Worm (Caenorhabditis elegans) whole organism, early embryonic: ENCODE data around the gene C08E8.5.

Experiments used
- B0310.2 ChIP-seq: sonication (generic microtip); optimal IDR thresholded peaks from 2 replicates; lab custom pipeline; 2016; ENCODE audit warnings: mild to moderate bottlenecking, missing genetic modification characterization, missing compliant biosample characterization
- F13C5.2 ChIP-seq: sonication (generic microtip); optimal IDR thresholded peaks from 2 replicates; lab custom pipeline; 2017; ENCODE audit warnings: mild to moderate bottlenecking, missing genetic modification characterization, inconsistent platforms, missing compliant biosample characterization
- aly-1 ChIP-seq: sonication (generic microtip); optimal IDR thresholded peaks from 2 replicates; lab custom pipeline; 2016; ENCODE audit warnings: missing genetic modification characterization, missing compliant biosample characterization
- ama-1 ChIP-seq: fragments of 150-350 bp; optimal IDR thresholded peaks from 2 replicates; lab custom pipeline; 2014
- ceh-13 ChIP-seq: fragments of 200-800 bp; sonication (Bioruptor generic); optimal IDR thresholded peaks from 2 replicates; lab custom pipeline; 2018; ENCODE audit warnings: mild to moderate bottlenecking, missing genetic modification characterization, missing compliant biosample characterization
- ceh-36 ChIP-seq: sonication (generic microtip); optimal IDR thresholded peaks from 2 replicates; lab custom pipeline; 2016; ENCODE audit warnings: missing genetic modification characterization, inconsistent platforms, missing compliant biosample characterization
- ets-7 ChIP-seq: sonication (generic microtip); optimal IDR thresholded peaks from 2 replicates; lab custom pipeline; 2016; ENCODE audit warnings: missing genotype, missing genetic modification characterization, missing compliant biosample characterization
- flt-1 ChIP-seq: fragments of 200-800 bp; sonication (Bioruptor generic); IDR thresholded peaks from 2 replicates; pipeline ENCODE4 v1.3.6; 2022; ENCODE audit warnings: missing genetic modification characterization, missing compliant biosample characterization
- hmbx-1 ChIP-seq: sonication (generic microtip); optimal IDR thresholded peaks from 2 replicates; lab custom pipeline; 2016; ENCODE audit warnings: mild to moderate bottlenecking, missing genetic modification characterization, missing compliant biosample characterization
- hmg-4 ChIP-seq: fragments of 200-800 bp; sonication (Bioruptor generic); optimal IDR thresholded peaks from 2 replicates; lab custom pipeline; 2018; ENCODE audit warnings: mild to moderate bottlenecking, missing genetic modification characterization, missing compliant biosample characterization
- hnd-1 ChIP-seq: sonication (generic microtip); optimal IDR thresholded peaks from 2 replicates; lab custom pipeline; 2016; ENCODE audit warnings: missing genetic modification characterization, missing compliant biosample characterization
- pes-1 ChIP-seq: fragments of 200-800 bp; sonication (Bioruptor generic); IDR thresholded peaks from 2 replicates; pipeline ENCODE4 v1.3.6; 2022; ENCODE audit warnings: missing genetic modification reagents, missing genetic modification characterization, missing compliant biosample characterization
- scrt-1 ChIP-seq: fragments of 200-800 bp; sonication (Bioruptor generic); IDR thresholded peaks from 2 replicates; pipeline ENCODE4 v1.3.6; 2022; ENCODE audit warnings: missing genetic modification characterization, missing compliant biosample characterization
- sea-1 ChIP-seq: fragments of 200-800 bp; sonication (Bioruptor generic); conservative IDR thresholded peaks from 2 replicates; pipeline ENCODE4 v1.3.6; 2022; ENCODE audit warnings: missing genetic modification characterization, missing compliant biosample characterization
- tbx-11 ChIP-seq: fragments of 200-800 bp; sonication (Bioruptor generic); IDR thresholded peaks from 2 replicates; pipeline ENCODE4 v1.3.6; 2022; ENCODE audit warnings: missing genetic modification characterization, missing compliant biosample characterization
- tbx-37 ChIP-seq: fragments of 200-800 bp; sonication (Bioruptor generic); conservative IDR thresholded peaks from 2 replicates; pipeline ENCODE4 v1.3.6; 2022; ENCODE audit warnings: missing genetic modification reagents, missing genetic modification characterization, missing compliant biosample characterization
- tra-4 ChIP-seq: sonication (generic microtip); optimal IDR thresholded peaks from 2 replicates; lab custom pipeline; 2017; ENCODE audit warnings: missing genetic modification characterization, missing compliant biosample characterization

The C08E8.5 gene

ce11 chrV:18355742-18356141 is 4.0 kb downstream of the C08E8.5 start, which contains the start of gene C08E8.2:
C08E8.2 (minus strand) TSS chrV:18355842.
- TF ChIP-seq tra-4 (no peak), F13C5.2 (no peak), scrt-1 (GFP tag; lab: Robert Waterston, UW) (no peak), ets-7 (tag; lab: Kevin White, UChicago) (no peak), flt-1 (GFP tag; lab: Robert Waterston, UW) (no peak), ama-1 (no peak), sea-1 (GFP tag; lab: Robert Waterston, UW) (no peak), pes-1 (GFP tag; lab: Robert Waterston, UW) (no peak), hmg-4 (GFP tag; lab: Kevin White, UChicago) (no peak), hmbx-1 (tag; lab: Kevin White, UChicago) (no peak), tbx-37 (GFP tag; lab: Robert Waterston, UW) (no peak), ceh-36 (tag; lab: Kevin White, UChicago) (no peak), ceh-13 (GFP tag; lab: Kevin White, UChicago) (no peak), B0310.2 (tag; lab: Kevin White, UChicago) (no peak), aly-1 (tag; lab: Kevin White, UChicago) (no peak), hnd-1 (no peak), tbx-11 (no peak)

ce11 chrV:18354299-18354698 is 5.5 kb downstream of the C08E8.5 start:
- no peak for TF ChIP-seq ceh-36 (tag; lab: Kevin White, UChicago)
- TF ChIP-seq sea-1 (GFP tag; lab: Robert Waterston, UW): no peak
- no peak for TF ChIP-seq ama-1
- TF ChIP-seq hmbx-1 (tag; lab: Kevin White, UChicago): no peak
- TF ChIP-seq hmg-4 (GFP tag; lab: Kevin White, UChicago): no peak

- no peak for TF ChIP-seq F13C5.2
- no peak for TF ChIP-seq B0310.2 (tag; lab: Kevin White, UChicago)
- no peak for TF ChIP-seq pes-1 (GFP tag; lab: Robert Waterston, UW)
- no peak for TF ChIP-seq hmbx-1 (tag; lab: Kevin White, UChicago)
Measured at ce11 chrV:18350721-18351120, 9.1 kb downstream of the C08E8.5 start, which contains the start of gene C08E8.11. C08E8.11 (plus strand) TSS chrV:18351021.

DNA sequence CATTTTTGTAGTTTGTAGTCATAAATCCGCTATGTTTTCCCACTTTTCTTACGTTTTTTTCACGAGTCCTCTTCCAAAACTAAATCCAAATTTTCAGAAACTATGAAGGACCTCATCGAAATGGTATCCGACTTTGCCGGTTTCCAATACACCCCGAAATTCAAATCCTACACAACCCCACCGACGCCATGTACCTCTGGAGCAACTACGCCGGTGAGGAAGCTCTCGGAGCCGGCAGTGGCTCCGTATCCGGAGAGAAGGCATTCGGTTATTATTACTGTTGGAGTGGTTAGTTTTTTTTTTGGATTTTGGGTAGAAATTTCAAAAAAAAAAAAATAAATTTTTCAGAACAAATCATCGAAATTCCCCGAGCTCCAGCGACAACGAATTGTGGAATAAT is 9.7 kb downstream of the C08E8.5 start, which contains the start of gene C08E8.3:
TSS of gene C08E8.3 (plus strand) at position 84 of the 400 bp plus-strand sequence.
- no peak for TF ChIP-seq aly-1 (tag; lab: Kevin White, UChicago)
- no peak for TF ChIP-seq hnd-1
- no peak for TF ChIP-seq ceh-13 (GFP tag; lab: Kevin White, UChicago)
- TF ChIP-seq scrt-1 (GFP tag; lab: Robert Waterston, UW): no peak
- no peak for TF ChIP-seq hmg-4 (GFP tag; lab: Kevin White, UChicago)
- TF ChIP-seq flt-1 (GFP tag; lab: Robert Waterston, UW): no peak
- no peak for TF ChIP-seq F13C5.2
- TF ChIP-seq ets-7 (tag; lab: Kevin White, UChicago): no peak
- no peak for TF ChIP-seq tra-4
- no peak for TF ChIP-seq ceh-36 (tag; lab: Kevin White, UChicago)
- no peak for TF ChIP-seq ama-1
- TF ChIP-seq tbx-11: no peak
- TF ChIP-seq tbx-37 (GFP tag; lab: Robert Waterston, UW): no peak
- no peak for TF ChIP-seq pes-1 (GFP tag; lab: Robert Waterston, UW)
- no peak for TF ChIP-seq sea-1 (GFP tag; lab: Robert Waterston, UW)
- TF ChIP-seq hmbx-1 (tag; lab: Kevin White, UChicago): no peak
- no peak for TF ChIP-seq B0310.2 (tag; lab: Kevin White, UChicago)

DNA sequence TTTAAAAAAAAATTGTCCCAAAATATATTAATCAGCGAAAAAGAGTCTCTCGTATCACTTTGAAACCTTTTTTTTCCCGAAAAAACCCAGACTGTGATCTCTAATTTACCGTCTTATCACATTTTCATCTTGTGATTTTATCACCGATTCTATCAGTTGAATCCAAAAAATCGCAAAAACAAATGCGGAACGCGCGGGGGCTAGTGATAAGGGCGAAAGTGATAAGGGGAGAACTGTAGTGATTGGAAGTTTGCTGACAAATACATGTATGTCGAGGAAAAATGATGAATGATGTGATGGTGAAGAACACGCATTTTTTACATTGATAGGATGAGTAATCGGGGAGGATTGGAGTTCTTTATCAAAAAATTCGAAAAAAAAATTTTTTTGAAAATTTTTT is 13.7 kb downstream of the C08E8.5 start:
- no peak for TF ChIP-seq hmg-4 (GFP tag; lab: Kevin White, UChicago)
- TF ChIP-seq ceh-36 (tag; lab: Kevin White, UChicago): no peak
- no peak for TF ChIP-seq hmbx-1 (tag; lab: Kevin White, UChicago)
- TF ChIP-seq tra-4: no peak
- TF ChIP-seq sea-1 (GFP tag; lab: Robert Waterston, UW): no peak
- TF ChIP-seq scrt-1 (GFP tag; lab: Robert Waterston, UW): no peak
- TF ChIP-seq B0310.2 (tag; lab: Kevin White, UChicago): no peak
- no peak for TF ChIP-seq ets-7 (tag; lab: Kevin White, UChicago)
- TF ChIP-seq flt-1 (GFP tag; lab: Robert Waterston, UW): no peak
- TF ChIP-seq ama-1: no peak
- no peak for TF ChIP-seq tbx-37 (GFP tag; lab: Robert Waterston, UW)
- no peak for TF ChIP-seq F13C5.2
- TF ChIP-seq aly-1 (tag; lab: Kevin White, UChicago): no peak

DNA sequence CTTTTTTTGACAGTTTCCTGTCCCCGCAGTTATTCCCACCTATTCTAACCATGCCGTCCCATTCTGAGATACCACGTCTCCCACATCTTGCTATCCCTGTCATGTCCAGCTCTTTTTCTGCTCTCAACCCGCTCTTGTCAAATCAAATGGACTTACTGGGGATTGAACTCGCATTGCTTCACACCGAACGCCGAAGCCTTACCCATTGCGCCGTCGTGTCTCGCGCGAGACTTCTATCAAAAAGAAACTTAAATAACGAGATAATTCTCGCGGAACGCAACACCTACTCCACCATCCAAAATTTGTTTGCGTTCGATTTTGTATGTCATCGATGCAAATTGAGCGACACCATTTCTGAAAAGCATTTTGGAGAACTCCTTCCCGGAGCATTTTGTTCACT is 15.6 kb downstream of the C08E8.5 start:
- no peak for TF ChIP-seq ceh-13 (GFP tag; lab: Kevin White, UChicago)
- no peak for TF ChIP-seq B0310.2 (tag; lab: Kevin White, UChicago)
- TF ChIP-seq flt-1 (GFP tag; lab: Robert Waterston, UW): no peak
- no peak for TF ChIP-seq pes-1 (GFP tag; lab: Robert Waterston, UW)
- no peak for TF ChIP-seq tbx-37 (GFP tag; lab: Robert Waterston, UW)
- TF ChIP-seq tra-4: no peak
- no peak for TF ChIP-seq tbx-11
- no peak for TF ChIP-seq aly-1 (tag; lab: Kevin White, UChicago)
- no peak for TF ChIP-seq ama-1
- TF ChIP-seq ets-7 (tag; lab: Kevin White, UChicago): no peak
- no peak for TF ChIP-seq hmbx-1 (tag; lab: Kevin White, UChicago)
- no peak for TF ChIP-seq sea-1 (GFP tag; lab: Robert Waterston, UW)
- no peak for TF ChIP-seq scrt-1 (GFP tag; lab: Robert Waterston, UW)
- no peak for TF ChIP-seq hnd-1
- TF ChIP-seq F13C5.2: no peak
- TF ChIP-seq hmg-4 (GFP tag; lab: Kevin White, UChicago): no peak

ce11 chrV:18339807-18340206 is 20.0 kb downstream of the C08E8.5 start, which contains the start of gene C08E8.10:
C08E8.10 (minus strand) TSS chrV:18339907.
- TF ChIP-seq aly-1 (tag; lab: Kevin White, UChicago) (no peak), tra-4 (no peak), ets-7 (tag; lab: Kevin White, UChicago) (no peak), pes-1 (GFP tag; lab: Robert Waterston, UW) (no peak), ama-1 (no peak), ceh-13 (GFP tag; lab: Kevin White, UChicago) (no peak), hnd-1 (no peak)
